Worm (Caenorhabditis elegans): ENCODE data around the gene ZK354.2.

DNA sequence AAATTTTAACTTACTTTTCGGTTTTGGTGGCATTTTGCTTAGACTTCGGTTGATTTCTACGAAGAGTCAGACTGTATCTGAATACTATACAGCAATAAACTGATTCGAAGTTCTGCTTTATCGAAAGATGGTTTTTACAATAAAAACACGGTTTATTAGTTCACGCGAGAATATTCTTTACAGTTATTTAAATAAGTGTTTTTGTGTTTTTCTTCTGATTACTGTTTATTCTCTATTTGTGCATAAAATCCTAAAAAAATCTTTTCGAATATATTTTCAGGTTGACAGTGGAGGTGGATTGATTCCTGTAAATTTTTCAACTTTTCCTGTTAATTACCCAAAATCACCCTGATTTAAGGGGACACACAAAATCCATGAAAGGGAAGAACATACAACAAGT, 7.2 kb upstream of the ZK354.2 start, which contains the start of gene ZK354.8:
- TF ChIP-seq nhr-28 (tag; optimal IDR thresholded peaks at IDR 0.05) (no peak), pha-4 (tag; optimal IDR thresholded peaks at IDR 0.05) (no peak), lsy-2 (tag; optimal IDR thresholded peaks at IDR 0.05) (no peak), tbx-8 (GFP tag; optimal IDR thresholded peaks at IDR 0.05) (no peak), ztf-11 (tag; optimal IDR thresholded peaks at IDR 0.05) (no peak)

Measured in whole organism, mixed stage, embryonic.